Fruit fly (Drosophila melanogaster): ENCODE measurements around the gene CG31542.

dm6 chr3R:5393742-5394391 lies 24.5 kb downstream of the CG31542 start, which contains the start of gene CG1172:
- TF ChIP-seq fkh (GFP tag; optimal IDR thresholded peaks at IDR 0.05) (no peak), CG16779 (tag; optimal IDR thresholded peaks at IDR 0.05) (no peak), salr (GFP tag; optimal IDR thresholded peaks at IDR 0.05) (no peak), CG34406 (GFP tag; optimal IDR thresholded peaks at IDR 0.05) (no peak), CG31627 (GFP tag; optimal IDR thresholded peaks at IDR 0.05) (no peak), ss (GFP tag; optimal IDR thresholded peaks at IDR 0.05) (no peak), OdsH (GFP tag; optimal IDR thresholded peaks at IDR 0.05) (no peak), CG6854 (GFP tag; optimal IDR thresholded peaks at IDR 0.05) (no peak)

Measured in whole organism, prepupa.